Worm (Caenorhabditis elegans) whole organism, L3 larva: Measurements from ENCODE around the gene T13C2.7.

Experiments
- R02D3.7 ChIP-seq: fragments of 150-350 bp; optimal IDR thresholded peaks from 2 replicates; lab custom pipeline; 2014; ENCODE audit warnings: missing biosample characterization, missing genetic modification characterization
- ZK546.5 ChIP-seq: sonication (generic microtip); optimal IDR thresholded peaks from 2 replicates; lab custom pipeline; 2017; ENCODE audit warnings: missing biosample characterization, missing genetic modification characterization
- aly-2 ChIP-seq: fragments of 150-350 bp; optimal IDR thresholded peaks from 2 replicates; lab custom pipeline; 2014; ENCODE audit warnings: missing biosample characterization, missing genetic modification characterization
- ama-1 ChIP-seq: fragments of 150-350 bp; optimal IDR thresholded peaks from 2 replicates; lab custom pipeline; 2018
- ceh-16 ChIP-seq: sonication (generic microtip); optimal IDR thresholded peaks from 2 replicates; lab custom pipeline; 2017; ENCODE audit warnings: missing biosample characterization, missing genetic modification characterization
- ceh-28 ChIP-seq: fragments of 150-350 bp; optimal IDR thresholded peaks from 2 replicates; lab custom pipeline; 2014; ENCODE audit warnings: missing biosample characterization, missing genetic modification reagents, missing genetic modification characterization
- ceh-82 ChIP-seq: fragments of 150-350 bp; optimal IDR thresholded peaks from 2 replicates; lab custom pipeline; 2014; ENCODE audit warnings: missing biosample characterization, missing genetic modification characterization
- ceh-9 ChIP-seq: sonication (generic microtip); optimal IDR thresholded peaks from 2 replicates; lab custom pipeline; 2018; ENCODE audit warnings: missing biosample characterization, missing genetic modification characterization
- daf-12 ChIP-seq: fragments of 150-350 bp; optimal IDR thresholded peaks from 2 replicates; lab custom pipeline; 2014; ENCODE audit warnings: missing biosample characterization, missing genetic modification reagents, missing genetic modification characterization
- egl-27 ChIP-seq: sonication (generic microtip); optimal IDR thresholded peaks from 4 replicates; lab custom pipeline; 2017; ENCODE audit warnings: missing biosample characterization, missing genetic modification reagents, missing genetic modification characterization
- egl-5 ChIP-seq: fragments of 150-350 bp; optimal IDR thresholded peaks from 2 replicates; lab custom pipeline; 2017; ENCODE audit warnings: missing biosample characterization, missing genetic modification reagents, missing genetic modification characterization, inconsistent platforms
- elt-1 ChIP-seq: fragments of 150-350 bp; optimal IDR thresholded peaks from 2 replicates; lab custom pipeline; 2014; ENCODE audit warnings: missing biosample characterization, missing genetic modification characterization
- elt-2 ChIP-seq: sonication (generic microtip); optimal IDR thresholded peaks from 2 replicates; lab custom pipeline; 2016; ENCODE audit warnings: missing genetic modification reagents, mild to moderate bottlenecking, missing genetic modification characterization, missing compliant biosample characterization
- elt-3 ChIP-seq, 3 experiments: fragments of 150-350 bp in 1 of 3; sonication (generic microtip) in 2 of 3; optimal IDR thresholded peaks; 2 replicates in 2 of 3; 4 replicates in 1 of 3; lab custom pipeline; 2014 to 2017; ENCODE audit warnings: missing biosample characterization in 3 of 3, missing genetic modification characterization in 3 of 3
- eor-1 ChIP-seq, 2 experiments: fragments of 150-350 bp; optimal IDR thresholded peaks; 2 replicates each; lab custom pipeline; 2014 to 2018; ENCODE audit warnings: missing biosample characterization in 2 of 2, missing genetic modification characterization in 2 of 2
- fkh-10 ChIP-seq: sonication (generic microtip); optimal IDR thresholded peaks from 2 replicates; lab custom pipeline; 2017; ENCODE audit warnings: missing biosample characterization, missing genetic modification reagents, missing genetic modification characterization
- fkh-2 ChIP-seq: fragments of 150-350 bp; optimal IDR thresholded peaks from 2 replicates; lab custom pipeline; 2014; ENCODE audit warnings: missing biosample characterization, missing genetic modification reagents, missing genetic modification characterization
- fos-1 ChIP-seq: fragments of 150-350 bp; optimal IDR thresholded peaks from 2 replicates; lab custom pipeline; 2014; ENCODE audit warnings: missing biosample characterization, missing genetic modification characterization
- hmg-11 ChIP-seq: sonication (generic microtip); optimal IDR thresholded peaks from 2 replicates; lab custom pipeline; 2016; ENCODE audit warnings: missing genetic modification characterization, missing compliant biosample characterization
- jun-1 ChIP-seq: fragments of 150-350 bp; optimal IDR thresholded peaks from 2 replicates; lab custom pipeline; 2014; ENCODE audit warnings: missing biosample characterization, missing genetic modification reagents, missing genetic modification characterization
- lin-15B ChIP-seq: fragments of 150-350 bp; optimal IDR thresholded peaks from 2 replicates; lab custom pipeline; 2014; ENCODE audit warnings: missing biosample characterization, missing genetic modification characterization
- lin-39 ChIP-seq: fragments of 150-350 bp; optimal IDR thresholded peaks from 2 replicates; lab custom pipeline; 2018; ENCODE audit warnings: missing biosample characterization, missing genetic modification reagents, missing genetic modification characterization
- lsy-12 ChIP-seq: sonication (generic microtip); optimal IDR thresholded peaks from 2 replicates; lab custom pipeline; 2016; ENCODE audit warnings: mild to moderate bottlenecking, missing genetic modification characterization, missing compliant biosample characterization
- mdl-1 ChIP-seq: fragments of 150-350 bp; optimal IDR thresholded peaks from 2 replicates; lab custom pipeline; 2014; ENCODE audit warnings: missing biosample characterization, missing genetic modification characterization
- mml-1 ChIP-seq: fragments of 150-350 bp; sonication (generic microtip); optimal IDR thresholded peaks from 3 replicates; lab custom pipeline; 2014; ENCODE audit warnings: missing biosample characterization, missing genetic modification characterization
- nfya-1 ChIP-seq: sonication (generic microtip); optimal IDR thresholded peaks from 2 replicates; lab custom pipeline; 2017; ENCODE audit warnings: missing genetic modification characterization, mild to moderate bottlenecking, missing compliant biosample characterization, antibody characterized with exemption, moderate library complexity; ENCODE audit not compliant: insufficient read depth
- nhr-11 ChIP-seq: fragments of 150-350 bp; optimal IDR thresholded peaks from 2 replicates; lab custom pipeline; 2014; ENCODE audit warnings: missing biosample characterization, missing genetic modification characterization
- nhr-12 ChIP-seq: fragments of 150-350 bp; optimal IDR thresholded peaks from 2 replicates; lab custom pipeline; 2014; ENCODE audit warnings: missing biosample characterization, missing genetic modification characterization
- nhr-23 ChIP-seq: fragments of 150-350 bp; optimal IDR thresholded peaks from 2 replicates; lab custom pipeline; 2014; ENCODE audit warnings: missing biosample characterization, missing genetic modification reagents, missing genetic modification characterization
- nhr-237 ChIP-seq: fragments of 150-350 bp; optimal IDR thresholded peaks from 2 replicates; lab custom pipeline; 2014; ENCODE audit warnings: missing biosample characterization, missing genetic modification characterization
- nhr-25 ChIP-seq: sonication (generic microtip); optimal IDR thresholded peaks from 2 replicates; lab custom pipeline; 2017; ENCODE audit warnings: missing biosample characterization, missing genetic modification characterization
- nhr-28 ChIP-seq: fragments of 150-350 bp; optimal IDR thresholded peaks from 2 replicates; lab custom pipeline; 2014; ENCODE audit warnings: missing biosample characterization, missing genetic modification characterization
- nhr-43 ChIP-seq: sonication (generic microtip); optimal IDR thresholded peaks from 2 replicates; lab custom pipeline; 2016; ENCODE audit warnings: mild to moderate bottlenecking, missing genetic modification characterization, missing compliant biosample characterization; ENCODE audit not compliant: poor library complexity, severe bottlenecking
- nhr-67 ChIP-seq: fragments of 150-350 bp; optimal IDR thresholded peaks from 2 replicates; lab custom pipeline; 2014; ENCODE audit warnings: missing biosample characterization, missing genetic modification characterization
- nhr-76 ChIP-seq: fragments of 150-350 bp; sonication (generic microtip); optimal IDR thresholded peaks from 5 replicates; lab custom pipeline; 2014; ENCODE audit warnings: missing biosample characterization, missing genetic modification characterization
- nhr-77 ChIP-seq: fragments of 150-350 bp; optimal IDR thresholded peaks from 2 replicates; lab custom pipeline; 2014; ENCODE audit warnings: missing biosample characterization, missing genetic modification characterization
- pha-4 ChIP-seq: fragments of 150-350 bp; optimal IDR thresholded peaks from 2 replicates; lab custom pipeline; 2014; ENCODE audit warnings: missing biosample characterization, missing genetic modification reagents, missing genetic modification characterization
- pqm-1 ChIP-seq: fragments of 150-350 bp; optimal IDR thresholded peaks from 2 replicates; lab custom pipeline; 2017; ENCODE audit warnings: missing biosample characterization, missing genetic modification characterization, inconsistent platforms
- sea-2 ChIP-seq: fragments of 150-350 bp; sonication (generic microtip); optimal IDR thresholded peaks from 4 replicates; lab custom pipeline; 2014; ENCODE audit warnings: missing biosample characterization, missing genetic modification reagents, missing genetic modification characterization
- skn-1 ChIP-seq: fragments of 150-350 bp; optimal IDR thresholded peaks from 2 replicates; lab custom pipeline; 2014; ENCODE audit warnings: missing biosample characterization, missing genetic modification characterization
- snpc-4 ChIP-seq: fragments of 150-350 bp; optimal IDR thresholded peaks from 2 replicates; lab custom pipeline; 2014; ENCODE audit warnings: missing biosample characterization, missing genetic modification characterization
- tbx-2 ChIP-seq: sonication (generic microtip); optimal IDR thresholded peaks from 2 replicates; lab custom pipeline; 2016; ENCODE audit warnings: mild to moderate bottlenecking, missing genetic modification characterization, missing compliant biosample characterization
- unc-39 ChIP-seq: sonication (generic microtip); optimal IDR thresholded peaks from 4 replicates; lab custom pipeline; 2017; ENCODE audit warnings: missing biosample characterization, missing genetic modification characterization
- unc-62 ChIP-seq: fragments of 150-350 bp; sonication (generic microtip); optimal IDR thresholded peaks from 4 replicates; lab custom pipeline; 2014; ENCODE audit warnings: missing biosample characterization, missing genetic modification reagents, missing genetic modification characterization
- zag-1 ChIP-seq: fragments of 150-350 bp; optimal IDR thresholded peaks from 2 replicates; lab custom pipeline; 2014; ENCODE audit warnings: missing biosample characterization, missing genetic modification characterization
- ztf-11 ChIP-seq: fragments of 150-350 bp; optimal IDR thresholded peaks from 2 replicates; lab custom pipeline; 2014; ENCODE audit warnings: missing biosample characterization, missing genetic modification characterization
- ztf-4 ChIP-seq: fragments of 150-350 bp; optimal IDR thresholded peaks from 2 replicates; lab custom pipeline; 2014; ENCODE audit warnings: missing biosample characterization, missing genetic modification characterization

The T13C2.7 gene

ce11 chrII:6779104-6779503, at the start of gene T13C2.7:
Gene T13C2.7, plus strand, starts transcription at chrII:6779404.
- TF ChIP-seq lin-15B (tag; lab: Kevin White, UChicago) (no peak), tbx-2 (tag; lab: Kevin White, UChicago) (no peak), nhr-11 (tag; lab: Kevin White, UChicago) (no peak)

- TF ChIP-seq ama-1 (no peak), pha-4 (tag; lab: Kevin White, UChicago) (no peak), zag-1 (tag; lab: Kevin White, UChicago) (no peak), fos-1 (tag; lab: Kevin White, UChicago) (no peak), nhr-28 (tag; lab: Kevin White, UChicago) (no peak), unc-39 (tag; lab: Kevin White, UChicago) (no peak), ZK546.5 (tag; lab: Kevin White, UChicago) (no peak)
Measured at ce11 chrII:6733718-6734117, 45.5 kb upstream of the T13C2.7 start, which contains the start of gene T14B4.9. Gene T14B4.9, minus strand, starts transcription at chrII:6733818.

ce11 chrII:6734674-6735073, 44.5 kb upstream of the T13C2.7 start, which contains the start of gene T14B4.3:
Gene T14B4.3, plus strand, starts transcription at chrII:6734937.
- TF ChIP-seq elt-1 (tag; lab: Kevin White, UChicago) (no peak), elt-3 (tag; optimal IDR thresholded peaks at IDR 0.05; lab: Kevin White, UChicago) (no peak), tbx-2 (tag; lab: Kevin White, UChicago) (no peak), ceh-9 (no peak), jun-1 (no peak), pha-4 (tag; lab: Kevin White, UChicago) (peak; percentile 93), zag-1 (tag; lab: Kevin White, UChicago) (no peak), nhr-12 (tag; lab: Kevin White, UChicago) (no peak), egl-5 (tag; lab: Kevin White, UChicago) (peak; percentile 21), fkh-10 (GFP tag; lab: Kevin White, UChicago) (no peak), fkh-2 (tag; lab: Kevin White, UChicago) (no peak), nhr-76 (tag; lab: Kevin White, UChicago) (no peak), fos-1 (tag; lab: Kevin White, UChicago) (no peak), ceh-82 (tag; lab: Kevin White, UChicago) (no peak), nfya-1 (tag; lab: Kevin White, UChicago) (peak; percentile 69), ceh-16 (tag; lab: Kevin White, UChicago) (no peak), nhr-67 (tag; lab: Kevin White, UChicago) (no peak), egl-27 (no peak), nhr-23 (tag; lab: Kevin White, UChicago) (peak; percentile 44), sea-2 (GFP tag; lab: Kevin White, UChicago) (no peak), elt-2 (tag; lab: Kevin White, UChicago) (peak; percentile 27), ama-1 (no peak), daf-12 (tag; lab: Kevin White, UChicago) (no peak), eor-1 (tag; optimal IDR thresholded peaks at IDR 0.05; lab: Kevin White, UChicago) (no peak), unc-62 (GFP tag; lab: Kevin White, UChicago) (no peak), pqm-1 (tag; lab: Kevin White, UChicago) (peak; percentile 54), snpc-4 (tag; lab: Kevin White, UChicago) (peak; percentile 25), skn-1 (tag; lab: Kevin White, UChicago) (no peak), nhr-43 (tag; lab: Kevin White, UChicago) (peak; percentile 69), lin-39 (tag; lab: Kevin White, UChicago) (peak; percentile 17), ztf-4 (tag; lab: Kevin White, UChicago) (no peak), R02D3.7 (tag; lab: Kevin White, UChicago) (no peak), nhr-77 (no peak), nhr-25 (peak; percentile 54), aly-2 (no peak), nhr-237 (tag; lab: Kevin White, UChicago) (no peak), lin-15B (tag; lab: Kevin White, UChicago) (peak; percentile 87), mdl-1 (tag; lab: Kevin White, UChicago) (no peak), ztf-11 (tag; lab: Kevin White, UChicago) (no peak), unc-39 (tag; lab: Kevin White, UChicago) (no peak), lsy-12 (tag; lab: Kevin White, UChicago) (peak; percentile 15), ZK546.5 (tag; lab: Kevin White, UChicago) (no peak), nhr-11 (tag; lab: Kevin White, UChicago) (no peak), mml-1 (tag; lab: Kevin White, UChicago) (no peak), nhr-28 (tag; lab: Kevin White, UChicago) (no peak), hmg-11 (tag; lab: Kevin White, UChicago) (no peak), ceh-28 (tag; lab: Kevin White, UChicago) (no peak)
